Fruit fly (Drosophila melanogaster) whole organism, prepupa: ENCODE data around the gene Ser.

Source experiments
- Blimp-1 ChIP-seq: fragments of 200-800 bp; sonication (Bioruptor generic); optimal IDR thresholded peaks from 3 replicates; lab custom pipeline; 2017; ENCODE audit warnings: missing biosample characterization, missing genetic modification characterization, mild to moderate bottlenecking, moderate library complexity, missing genetic modification reagents
- CG10631 ChIP-seq: fragments of 200-800 bp; sonication (Bioruptor generic); optimal IDR thresholded peaks from 2 replicates; lab custom pipeline; 2016; ENCODE audit warnings: missing biosample characterization, missing genetic modification characterization
- CG10669 ChIP-seq: fragments of 200-800 bp; sonication (Bioruptor generic); optimal IDR thresholded peaks from 3 replicates; lab custom pipeline; 2018; ENCODE audit warnings: missing biosample characterization, mild to moderate bottlenecking, missing genetic modification characterization, moderate library complexity
- CG11762 ChIP-seq: fragments of 200-800 bp; sonication (Bioruptor generic); optimal IDR thresholded peaks from 3 replicates; lab custom pipeline; 2016; ENCODE audit warnings: missing biosample characterization, missing genetic modification characterization; ENCODE audit not compliant: insufficient read depth
- CG11902 ChIP-seq: fragments of 200-800 bp; sonication (Bioruptor generic); optimal IDR thresholded peaks from 3 replicates; lab custom pipeline; 2016; ENCODE audit warnings: missing biosample characterization, missing genetic modification characterization
- CG15336 ChIP-seq: fragments of 200-800 bp; sonication (Bioruptor generic); IDR thresholded peaks from 2 replicates; pipeline ENCODE4 v1.3.6; 2022; ENCODE audit warnings: missing biosample characterization, missing genetic modification characterization
- CG1621 ChIP-seq: fragments of 200-800 bp; sonication (Bioruptor generic); optimal IDR thresholded peaks from 3 replicates; lab custom pipeline; 2018; ENCODE audit warnings: missing biosample characterization, mild to moderate bottlenecking, missing genetic modification characterization
- CG3032 ChIP-seq: fragments of 200-800 bp; optimal IDR thresholded peaks from 2 replicates; lab custom pipeline; 2019; ENCODE audit warnings: missing biosample characterization, mild to moderate bottlenecking, missing genetic modification characterization, moderate library complexity
- CG31627 ChIP-seq: fragments of 200-800 bp; sonication (Bioruptor generic); optimal IDR thresholded peaks from 3 replicates; lab custom pipeline; 2016; ENCODE audit warnings: missing biosample characterization, missing genetic modification characterization
- CG32006 ChIP-seq: fragments of 200-800 bp; sonication (Bioruptor generic); optimal IDR thresholded peaks from 3 replicates; lab custom pipeline; 2017; ENCODE audit warnings: missing biosample characterization, mild to moderate bottlenecking, missing genetic modification characterization
- CG34406 ChIP-seq: fragments of 200-800 bp; sonication (Bioruptor generic); optimal IDR thresholded peaks from 3 replicates; lab custom pipeline; 2016; ENCODE audit warnings: missing biosample characterization, missing genetic modification characterization
- CG3919 ChIP-seq: fragments of 200-800 bp; sonication (Bioruptor generic); optimal IDR thresholded peaks from 3 replicates; lab custom pipeline; 2016; ENCODE audit warnings: missing biosample characterization, missing genetic modification characterization
- CG4318 ChIP-seq: fragments of 200-800 bp; sonication (Bioruptor generic); optimal IDR thresholded peaks from 3 replicates; lab custom pipeline; 2017; ENCODE audit warnings: missing biosample characterization, mild to moderate bottlenecking, missing genetic modification characterization
- CG6163 ChIP-seq: fragments of 200-800 bp; sonication (Bioruptor generic); IDR thresholded peaks from 3 replicates; pipeline ENCODE4 v1.3.6; 2022; ENCODE audit warnings: missing biosample characterization, missing genetic modification characterization
- CG6276 ChIP-seq: fragments of 200-800 bp; sonication (Bioruptor generic); optimal IDR thresholded peaks from 2 replicates; lab custom pipeline; 2017; ENCODE audit warnings: missing biosample characterization, mild to moderate bottlenecking, missing genetic modification characterization
- CG6808 ChIP-seq: fragments of 200-800 bp; sonication (Bioruptor generic); optimal IDR thresholded peaks from 3 replicates; lab custom pipeline; 2017; ENCODE audit warnings: missing biosample characterization, missing genetic modification characterization, mild to moderate bottlenecking, moderate library complexity, missing genetic modification reagents
- CG6854 ChIP-seq: fragments of 200-800 bp; sonication (Bioruptor generic); optimal IDR thresholded peaks from 2 replicates; lab custom pipeline; 2017; ENCODE audit warnings: missing biosample characterization, mild to moderate bottlenecking, missing genetic modification characterization
- CG7368 ChIP-seq: fragments of 200-800 bp; sonication (Bioruptor generic); optimal IDR thresholded peaks from 3 replicates; lab custom pipeline; 2016; ENCODE audit warnings: missing biosample characterization, missing genetic modification characterization
- CG8319 ChIP-seq: fragments of 200-800 bp; sonication (Bioruptor generic); optimal IDR thresholded peaks from 3 replicates; lab custom pipeline; 2016; ENCODE audit warnings: missing biosample characterization, missing genetic modification characterization
- CG8632 ChIP-seq: fragments of 200-800 bp; sonication (Bioruptor generic); optimal IDR thresholded peaks from 3 replicates; lab custom pipeline; 2016; ENCODE audit warnings: missing biosample characterization, missing genetic modification characterization
- CG9139 ChIP-seq: fragments of 200-800 bp; sonication (Bioruptor generic); optimal IDR thresholded peaks from 3 replicates; lab custom pipeline; 2017; ENCODE audit warnings: missing biosample characterization, mild to moderate bottlenecking, missing genetic modification characterization
- Eip75B ChIP-seq: fragments of 200-800 bp; sonication (Bioruptor generic); optimal IDR thresholded peaks from 3 replicates; lab custom pipeline; 2016; ENCODE audit warnings: missing biosample characterization, missing genetic modification characterization
- Eip78C ChIP-seq: fragments of 200-800 bp; sonication (Bioruptor generic); peaks from one replicate; lab custom pipeline; 2016; ENCODE audit warnings: missing biosample characterization, missing genetic modification characterization
- Eip93F ChIP-seq: fragments of 200-800 bp; sonication (Bioruptor generic); optimal IDR thresholded peaks from 2 replicates; lab custom pipeline; 2016; ENCODE audit warnings: missing biosample characterization, mild to moderate bottlenecking, missing genetic modification characterization
- Ets21C ChIP-seq: fragments of 200-800 bp; sonication (Bioruptor generic); optimal IDR thresholded peaks from 3 replicates; lab custom pipeline; 2016; ENCODE audit warnings: missing biosample characterization, missing genetic modification characterization
- Ets96B ChIP-seq: fragments of 200-800 bp; optimal IDR thresholded peaks from 2 replicates; lab custom pipeline; 2019; ENCODE audit warnings: missing biosample characterization, mild to moderate bottlenecking, missing genetic modification characterization, moderate library complexity
- Gug ChIP-seq: fragments of 200-800 bp; sonication (Bioruptor generic); IDR thresholded peaks from 2 replicates; pipeline ENCODE4 v1.3.6; 2022; ENCODE audit warnings: missing biosample characterization, missing genetic modification characterization
- Hr38 ChIP-seq: sonication (Bioruptor generic); optimal IDR thresholded peaks from 2 replicates; lab custom pipeline; 2016; ENCODE audit warnings: missing biosample characterization, missing genetic modification characterization
- Hr39 ChIP-seq: fragments of 200-800 bp; sonication (Bioruptor generic); optimal IDR thresholded peaks from 2 replicates; lab custom pipeline; 2016; ENCODE audit warnings: missing biosample characterization, missing genetic modification characterization
- Hr4 ChIP-seq: fragments of 200-800 bp; sonication (Bioruptor generic); optimal IDR thresholded peaks from 3 replicates; lab custom pipeline; 2016; ENCODE audit warnings: missing biosample characterization, missing genetic modification characterization
- Lpt ChIP-seq: fragments of 200-800 bp; sonication (Bioruptor generic); optimal IDR thresholded peaks from 3 replicates; lab custom pipeline; 2016; ENCODE audit warnings: missing biosample characterization, missing genetic modification characterization
- Met ChIP-seq: fragments of 200-800 bp; sonication (Bioruptor generic); optimal IDR thresholded peaks from 3 replicates; lab custom pipeline; 2016; ENCODE audit warnings: missing biosample characterization, missing genetic modification characterization
- OdsH ChIP-seq: fragments of 200-800 bp; sonication (Bioruptor generic); optimal IDR thresholded peaks from 3 replicates; lab custom pipeline; 2016; ENCODE audit warnings: missing biosample characterization, missing genetic modification characterization
- Smox ChIP-seq: fragments of 200-800 bp; sonication (Bioruptor generic); optimal IDR thresholded peaks from 3 replicates; lab custom pipeline; 2016; ENCODE audit warnings: missing biosample characterization, missing genetic modification characterization
- Sox102F ChIP-seq: fragments of 200-800 bp; sonication (Bioruptor generic); optimal IDR thresholded peaks from 2 replicates; lab custom pipeline; 2016; ENCODE audit warnings: missing biosample characterization, mild to moderate bottlenecking, missing genetic modification characterization
- Sox15 ChIP-seq: fragments of 200-800 bp; sonication (Bioruptor generic); optimal IDR thresholded peaks from 3 replicates; lab custom pipeline; 2016; ENCODE audit warnings: missing biosample characterization, missing genetic modification characterization
- acj6 ChIP-seq: fragments of 200-800 bp; sonication (Bioruptor generic); optimal IDR thresholded peaks from 3 replicates; lab custom pipeline; 2016; ENCODE audit warnings: missing biosample characterization, missing genetic modification characterization
- cyc ChIP-seq: fragments of 200-800 bp; sonication (Bioruptor generic); optimal IDR thresholded peaks from 3 replicates; lab custom pipeline; 2016; ENCODE audit warnings: missing biosample characterization, missing genetic modification characterization
- dsx ChIP-seq: fragments of 200-800 bp; optimal IDR thresholded peaks from 3 replicates; lab custom pipeline; 2019; ENCODE audit warnings: missing biosample characterization, mild to moderate bottlenecking, missing genetic modification characterization, moderate library complexity; ENCODE audit not compliant: poor library complexity, severe bottlenecking
- eg ChIP-seq: fragments of 200-800 bp; sonication (Bioruptor generic); IDR thresholded peaks from 3 replicates; pipeline ENCODE4 v1.3.6; 2022; ENCODE audit warnings: missing biosample characterization, missing genetic modification characterization
- esn ChIP-seq: fragments of 200-800 bp; sonication (Bioruptor generic); optimal IDR thresholded peaks from 2 replicates; lab custom pipeline; 2016; ENCODE audit warnings: missing biosample characterization, mild to moderate bottlenecking, missing genetic modification characterization, moderate library complexity
- fd59A ChIP-seq: fragments of 200-800 bp; sonication (Bioruptor generic); optimal IDR thresholded peaks from 2 replicates; lab custom pipeline; 2017; ENCODE audit warnings: missing biosample characterization, mild to moderate bottlenecking, missing genetic modification characterization, missing genetic modification reagents
- fkh ChIP-seq: fragments of 200-800 bp; sonication (Bioruptor generic); optimal IDR thresholded peaks from 3 replicates; lab custom pipeline; 2017; ENCODE audit warnings: missing biosample characterization, mild to moderate bottlenecking, missing genetic modification characterization, moderate library complexity
- lz ChIP-seq: fragments of 200-800 bp; sonication (Bioruptor generic); optimal IDR thresholded peaks from 3 replicates; lab custom pipeline; 2016; ENCODE audit warnings: missing biosample characterization, missing genetic modification characterization
- pdm3 ChIP-seq: fragments of 200-800 bp; sonication (Bioruptor generic); optimal IDR thresholded peaks from 3 replicates; lab custom pipeline; 2016; ENCODE audit warnings: missing biosample characterization, missing genetic modification characterization
- spab ChIP-seq: fragments of 200-800 bp; sonication (Bioruptor generic); optimal IDR thresholded peaks from 2 replicates; lab custom pipeline; 2017; ENCODE audit warnings: missing biosample characterization, mild to moderate bottlenecking, missing genetic modification characterization, missing genetic modification reagents
- topi ChIP-seq: fragments of 200-800 bp; sonication (Bioruptor generic); optimal IDR thresholded peaks from 3 replicates; lab custom pipeline; 2016; ENCODE audit warnings: missing biosample characterization, missing genetic modification characterization
- vri ChIP-seq: fragments of 200-800 bp; sonication (Bioruptor generic); optimal IDR thresholded peaks from 3 replicates; lab custom pipeline; 2016; ENCODE audit warnings: missing biosample characterization, mild to moderate bottlenecking, missing genetic modification characterization

Ser gene

DNA sequence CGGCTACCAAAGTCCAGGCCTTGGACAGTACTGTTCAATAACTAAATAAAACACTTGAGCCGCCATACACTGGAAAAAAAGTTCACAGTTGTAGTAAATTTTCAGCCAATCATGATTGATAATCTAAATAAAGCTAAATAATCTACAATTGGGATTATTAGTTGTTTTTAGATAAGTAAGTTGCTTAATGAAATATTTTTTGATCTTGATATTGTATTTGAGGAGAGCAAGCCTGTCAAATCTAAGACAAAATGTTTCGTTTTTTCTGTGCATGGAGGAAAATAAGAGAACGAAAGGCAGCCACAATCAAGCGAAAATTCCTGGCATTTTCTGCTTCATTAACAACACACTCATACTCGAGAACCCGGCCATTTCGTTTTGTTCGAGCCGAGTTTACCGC lies 22.9 kb downstream of the Ser start (continued):
- no peak for TF ChIP-seq CG6276 (GFP tag; lab: Kevin White, UChicago)
- TF ChIP-seq CG6808 (GFP tag; lab: Kevin White, UChicago) = peak; percentile 45
- TF ChIP-seq Eip93F (GFP tag; lab: Kevin White, UChicago) = no peak
- no peak for TF ChIP-seq Hr38 (GFP tag; lab: Kevin White, UChicago)
- TF ChIP-seq Eip75B (GFP tag; lab: Kevin White, UChicago) = peak; percentile 39
- peak; percentile 4 for TF ChIP-seq CG11762 (GFP tag; lab: Kevin White, UChicago)
- TF ChIP-seq Hr39 (GFP tag; lab: Kevin White, UChicago) = peak; percentile 63
- no peak for TF ChIP-seq fkh (GFP tag; lab: Kevin White, UChicago)
- no peak for TF ChIP-seq CG4318 (GFP tag; lab: Kevin White, UChicago)
- peak; percentile 38 for TF ChIP-seq CG10669 (GFP tag; lab: Kevin White, UChicago)
- TF ChIP-seq acj6 (GFP tag; lab: Kevin White, UChicago) = peak; percentile 41
- TF ChIP-seq CG6163 = no peak; the same call in 2 of the 3 replicates
- peak; percentile 20 for TF ChIP-seq CG10631
- TF ChIP-seq CG11902 (GFP tag; lab: Kevin White, UChicago) = peak; percentile 29
- no peak for TF ChIP-seq Hr4
- TF ChIP-seq esn = peak; percentile 86
- TF ChIP-seq CG34406 (GFP tag; lab: Kevin White, UChicago) = peak; percentile 45

DNA sequence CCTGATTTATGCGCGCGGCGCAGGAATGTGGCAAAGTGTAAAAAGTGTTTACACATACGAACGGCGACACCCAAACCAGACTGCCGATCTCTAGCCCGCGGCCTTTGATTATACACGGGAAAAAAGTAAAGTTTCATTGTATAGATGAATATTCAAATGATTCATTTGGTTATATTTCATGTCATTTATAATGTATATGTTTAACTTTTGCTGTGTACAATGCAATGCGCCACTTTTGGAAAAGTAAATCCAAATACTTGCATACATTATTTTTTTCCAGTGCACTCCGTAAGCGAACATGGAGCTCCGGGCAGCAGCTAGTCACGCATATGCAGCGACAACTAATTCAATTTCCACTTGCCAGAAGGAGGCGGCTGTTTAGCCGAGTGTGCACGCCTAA lies 26.7 kb downstream of the Ser start:
- TF ChIP-seq Hr4 = peak; percentile 90
- TF ChIP-seq Lpt = peak; percentile 89
- peak; percentile 68 for TF ChIP-seq CG10631
- TF ChIP-seq Blimp-1 (GFP tag; lab: Kevin White, UChicago) = no peak
- peak; percentile 91 for TF ChIP-seq eg (GFP tag; lab: Robert Waterston, UW)
- TF ChIP-seq Gug = peak; percentile 83
- no peak for TF ChIP-seq lz (GFP tag; lab: Kevin White, UChicago)
- no peak for TF ChIP-seq CG31627 (GFP tag; lab: Kevin White, UChicago)
- peak; percentile 79 for TF ChIP-seq CG3919 (GFP tag; lab: Kevin White, UChicago)
- TF ChIP-seq CG11902 (GFP tag; lab: Kevin White, UChicago) = no peak
- TF ChIP-seq esn = no peak
- TF ChIP-seq CG8319 (GFP tag; lab: Kevin White, UChicago) = no peak
- no peak for TF ChIP-seq Sox102F (GFP tag; lab: Kevin White, UChicago)
- no peak for TF ChIP-seq Sox15 (GFP tag; lab: Kevin White, UChicago)
- TF ChIP-seq CG6854 (GFP tag; lab: Kevin White, UChicago) = no peak
- no peak for TF ChIP-seq Ets21C (GFP tag; lab: Kevin White, UChicago)
- no peak for TF ChIP-seq vri (GFP tag; lab: Kevin White, UChicago)
- no peak for TF ChIP-seq Smox (GFP tag; lab: Kevin White, UChicago)
- peak; percentile 63 for TF ChIP-seq OdsH
- TF ChIP-seq Hr39 (GFP tag; lab: Kevin White, UChicago) = no peak
- TF ChIP-seq CG9139 (GFP tag; lab: Kevin White, UChicago) = peak; percentile 39
- peak; percentile 89 for TF ChIP-seq CG6163
- TF ChIP-seq CG3032 (tag; lab: Kevin White, UChicago) = peak; percentile 62
- peak; percentile 70 for TF ChIP-seq pdm3 (GFP tag; lab: Kevin White, UChicago)
- TF ChIP-seq Hr38 (GFP tag; lab: Kevin White, UChicago) = peak; percentile 9
- TF ChIP-seq CG32006 (GFP tag; lab: Kevin White, UChicago) = peak; percentile 92
- TF ChIP-seq Ets96B = peak; percentile 63
- peak; percentile 94 for TF ChIP-seq CG15336 (GFP tag; lab: Robert Waterston, UW)
- TF ChIP-seq topi (GFP tag; lab: Kevin White, UChicago) = no peak
- TF ChIP-seq fkh (GFP tag; lab: Kevin White, UChicago) = no peak
- TF ChIP-seq spab (GFP tag; lab: Kevin White, UChicago) = peak; percentile 54
- no peak for TF ChIP-seq Met (GFP tag; lab: Kevin White, UChicago)
- TF ChIP-seq Eip78C (GFP tag; lab: Kevin White, UChicago) = peak; percentile 93
- peak; percentile 84 for TF ChIP-seq CG4318 (GFP tag; lab: Kevin White, UChicago)
- peak; percentile 66 for TF ChIP-seq CG6808 (GFP tag; lab: Kevin White, UChicago)
- TF ChIP-seq CG6276 (GFP tag; lab: Kevin White, UChicago) = peak; percentile 93
- no peak for TF ChIP-seq CG7368 (GFP tag; lab: Kevin White, UChicago)
- no peak for TF ChIP-seq cyc (GFP tag; lab: Kevin White, UChicago)
- peak; percentile 57 for TF ChIP-seq CG11762 (GFP tag; lab: Kevin White, UChicago)
- TF ChIP-seq CG8632 (GFP tag; lab: Kevin White, UChicago) = no peak
- TF ChIP-seq dsx (GFP tag; lab: Kevin White, UChicago) = peak; percentile 64
- TF ChIP-seq Eip75B (GFP tag; lab: Kevin White, UChicago) = peak; percentile 62
- peak; percentile 22 for TF ChIP-seq CG1621 (tag; lab: Kevin White, UChicago)
- TF ChIP-seq fd59A (GFP tag; lab: Kevin White, UChicago) = peak; percentile 36
